Worm (Caenorhabditis elegans): ENCODE measurements around the gene fbxa-166.

DNA sequence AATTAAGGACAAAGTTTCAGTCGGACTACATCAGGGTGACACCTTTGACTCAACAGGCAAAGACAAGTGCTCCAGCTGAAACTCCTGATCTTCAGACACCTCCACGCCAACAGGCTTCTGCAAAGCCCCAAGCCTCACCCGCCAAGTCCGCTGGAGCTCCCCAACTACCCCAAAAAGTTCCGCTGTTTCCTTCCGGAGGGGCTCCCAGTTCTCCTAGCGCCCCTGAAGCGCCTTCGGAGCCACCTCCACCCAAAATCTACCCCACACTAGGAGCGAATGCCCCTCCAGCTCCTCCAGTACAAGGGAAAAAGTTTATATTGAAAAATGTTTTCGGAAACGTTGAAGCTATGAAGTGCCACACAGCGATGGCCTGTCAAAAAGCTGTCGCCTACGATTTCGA is 15.8 kb downstream of the fbxa-166 start:
- TF ChIP-seq klf-2 (GFP tag; conservative IDR thresholded peaks at IDR 0.05) (no peak), med-1 (GFP tag; optimal IDR thresholded peaks at IDR 0.05; ENCODE audit: insufficient read depth) (no peak), T22C8.4 (GFP tag; IDR thresholded peaks at IDR 0.05) (no peak), ref-1 (GFP tag; conservative IDR thresholded peaks at IDR 0.05) (no peak), tab-1 (GFP tag; IDR thresholded peaks at IDR 0.05) (no peak), ztf-29 (GFP tag; IDR thresholded peaks at IDR 0.05) (no peak)
